In the genomic region with DNA sequence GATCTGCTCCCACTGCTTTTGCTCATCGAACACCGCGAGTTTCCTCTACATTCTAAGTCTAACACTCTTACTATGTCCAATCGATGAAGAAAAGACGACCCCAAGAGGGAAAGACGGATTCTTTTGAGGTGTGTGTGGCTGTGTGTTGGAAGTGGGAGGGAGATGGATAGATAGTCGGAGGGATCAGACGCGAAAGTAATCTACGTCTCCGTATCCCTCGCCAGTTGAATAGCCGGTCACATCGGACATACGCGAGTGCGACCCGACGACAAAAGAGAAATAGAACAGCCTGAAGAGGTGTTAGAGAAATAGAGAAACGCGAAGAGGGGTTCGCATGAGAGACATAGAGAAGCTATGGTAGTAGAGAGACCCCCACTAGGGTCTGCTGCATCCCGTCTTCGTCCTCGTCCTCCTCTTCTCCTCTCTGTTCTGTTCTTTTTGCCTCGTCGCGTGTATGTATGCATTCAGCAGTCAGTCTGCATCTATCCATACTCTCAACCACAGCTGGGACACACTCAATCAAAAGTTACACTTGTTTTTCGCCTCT, we compare ENCODE assay signal across 1 worm cellular context.
TF ChIP-seq lines count a peak whose summit lies in the region.

No protein-coding gene starts in this region.

TF ChIP-seq in whole organism, L4 larva, 104 proteins besides CTCF, POLR2A, EP300 and RAD21 (continued from another document):
- peak in 1 of 2 experiments; percentile 40 for TF ChIP-seq ZK546.5 (tag; optimal IDR thresholded peaks at IDR 0.05; lab: Kevin White, UChicago)
- TF ChIP-seq ceh-28 (tag; optimal IDR thresholded peaks at IDR 0.05; lab: Kevin White, UChicago), result peak; percentile 72
- peak; percentile 53 for TF ChIP-seq lin-39 (tag; optimal IDR thresholded peaks at IDR 0.05; lab: Kevin White, UChicago)
- no peak for TF ChIP-seq Y105C5A.15 (GFP tag; IDR thresholded peaks at IDR 0.05; lab: Robert Waterston, UW)
- peak; percentile 68 for TF ChIP-seq dpl-1 (GFP tag; optimal IDR thresholded peaks at IDR 0.05; lab: Kevin White, UChicago)
- TF ChIP-seq hmg-1.1 (GFP tag; IDR thresholded peaks at IDR 0.05; lab: Robert Waterston, UW), result peak; percentile 98
- TF ChIP-seq lin-13 (GFP tag; optimal IDR thresholded peaks at IDR 0.05; lab: Kevin White, UChicago), result peak; percentile 94
- TF ChIP-seq zip-11 (GFP tag; IDR thresholded peaks at IDR 0.05; lab: Robert Waterston, UW), result no peak
- TF ChIP-seq php-3 (GFP tag; IDR thresholded peaks at IDR 0.05; lab: Robert Waterston, UW), result peak; percentile 46; the same call in 1 of the 2 replicates
- TF ChIP-seq spr-1 (tag; optimal IDR thresholded peaks at IDR 0.05; lab: Kevin White, UChicago), result peak; percentile 88
- TF ChIP-seq Y75B8A.6 (GFP tag; IDR thresholded peaks at IDR 0.05; lab: Robert Waterston, UW), result no peak
- TF ChIP-seq daf-16 (GFP tag; optimal IDR thresholded peaks at IDR 0.05; lab: Kevin White, UChicago), result peak; percentile 27 to 83
- peak; percentile 60 for TF ChIP-seq daf-16 (tag; optimal IDR thresholded peaks at IDR 0.05; lab: Kevin White, UChicago)
- TF ChIP-seq egl-43 (GFP tag; IDR thresholded peaks at IDR 0.05; lab: Robert Waterston, UW), result peak; percentile 94
- peak; percentile 69 for TF ChIP-seq mes-2 (tag; optimal IDR thresholded peaks at IDR 0.05; lab: Kevin White, UChicago; ENCODE audit: poor library complexity, severe bottlenecking)
- TF ChIP-seq F10B5.3 (tag; optimal IDR thresholded peaks at IDR 0.05; lab: Kevin White, UChicago), result peak; percentile 81
- TF ChIP-seq Y48G9A.11 (GFP tag; IDR thresholded peaks at IDR 0.05; lab: Robert Waterston, UW), result no peak; the same call in 1 of the 2 replicates
- peak; percentile 97 for TF ChIP-seq ctbp-1 (GFP tag; IDR thresholded peaks at IDR 0.05; lab: Robert Waterston, UW)
- no peak for TF ChIP-seq ztf-11 (tag; optimal IDR thresholded peaks at IDR 0.05; lab: Kevin White, UChicago)
- TF ChIP-seq cey-2 (tag; optimal IDR thresholded peaks at IDR 0.05; lab: Kevin White, UChicago; ENCODE audit: borderline replicate concordance, insufficient read depth), result peak; percentile 71
- peak; percentile 87 for TF ChIP-seq nhr-77 (tag; optimal IDR thresholded peaks at IDR 0.05; lab: Kevin White, UChicago)
- TF ChIP-seq snpc-1.2 (GFP tag; IDR thresholded peaks at IDR 0.05; lab: Robert Waterston, UW), result 0 out of 2 replicates have a peak, but pooled peaks have one; percentile 12
- peak; percentile 60 for TF ChIP-seq nhr-10 (tag; optimal IDR thresholded peaks at IDR 0.05; lab: Kevin White, UChicago)
- TF ChIP-seq lin-15B (tag; optimal IDR thresholded peaks at IDR 0.05; lab: Kevin White, UChicago), result no peak
- no peak for TF ChIP-seq F49E8.2 (tag; optimal IDR thresholded peaks at IDR 0.05; lab: Kevin White, UChicago; ENCODE audit: borderline replicate concordance)
- TF ChIP-seq mxl-3 (GFP tag; optimal IDR thresholded peaks at IDR 0.05; lab: Kevin White, UChicago), result peak; percentile 93
- TF ChIP-seq nhr-76 (tag; optimal IDR thresholded peaks at IDR 0.05; lab: Kevin White, UChicago), result no peak
- TF ChIP-seq mep-1 (tag; optimal IDR thresholded peaks at IDR 0.05; lab: Kevin White, UChicago), result peak; percentile 97
- peak; percentile 88 for TF ChIP-seq ztf-7 (tag; optimal IDR thresholded peaks at IDR 0.05; lab: Kevin White, UChicago)
- peak; percentile 91 for TF ChIP-seq tra-1 (GFP tag; IDR thresholded peaks at IDR 0.05; lab: Robert Waterston, UW)
- no peak for TF ChIP-seq ceh-44 (GFP tag; IDR thresholded peaks at IDR 0.05; lab: Robert Waterston, UW)
- peak; percentile 91 to 93 for TF ChIP-seq lsy-2 (tag; optimal IDR thresholded peaks at IDR 0.05; lab: Kevin White, UChicago)
- no peak for TF ChIP-seq madf-5 (GFP tag; IDR thresholded peaks at IDR 0.05; lab: Robert Waterston, UW)
- peak; percentile 13 for TF ChIP-seq attf-4 (tag; optimal IDR thresholded peaks at IDR 0.05; lab: Kevin White, UChicago)
- TF ChIP-seq nhr-102 (tag; optimal IDR thresholded peaks at IDR 0.05; lab: Kevin White, UChicago), result peak; percentile 85
- peak; percentile 70 for TF ChIP-seq lin-38 (GFP tag; IDR thresholded peaks at IDR 0.05; lab: Robert Waterston, UW)
- TF ChIP-seq lin-29 (GFP tag; IDR thresholded peaks at IDR 0.05; lab: Robert Waterston, UW), result peak; percentile 78
- no peak for TF ChIP-seq ceh-82 (tag; optimal IDR thresholded peaks at IDR 0.05; lab: Kevin White, UChicago)
- 0 out of 2 replicates have a peak, but pooled peaks have one; percentile 9 for TF ChIP-seq dmd-9 (GFP tag; IDR thresholded peaks at IDR 0.05; lab: Robert Waterston, UW)
- TF ChIP-seq ces-1 (GFP tag; optimal IDR thresholded peaks at IDR 0.05; lab: Kevin White, UChicago), result peak; percentile 69
- TF ChIP-seq lir-3 (tag; optimal IDR thresholded peaks at IDR 0.05; lab: Kevin White, UChicago), result no peak
- TF ChIP-seq T26A8.4 (GFP tag; IDR thresholded peaks at IDR 0.05; lab: Robert Waterston, UW), result peak; percentile 92
- TF ChIP-seq ama-1 (optimal IDR thresholded peaks at IDR 0.05; lab: Kevin White, UChicago), result no peak
- no peak for TF ChIP-seq lim-7 (GFP tag; IDR thresholded peaks at IDR 0.05; lab: Robert Waterston, UW)
- peak; percentile 38 for TF ChIP-seq snpc-4 (tag; optimal IDR thresholded peaks at IDR 0.05; lab: Kevin White, UChicago)
- no peak for TF ChIP-seq daf-12 (tag; optimal IDR thresholded peaks at IDR 0.05; lab: Kevin White, UChicago)
- peak; percentile 62 for TF ChIP-seq fos-1 (tag; optimal IDR thresholded peaks at IDR 0.05; lab: Kevin White, UChicago)
- TF ChIP-seq tag-97 (GFP tag; IDR thresholded peaks at IDR 0.05; lab: Robert Waterston, UW), result no peak
- peak; percentile 56; the same call in 1 of the 2 replicates for TF ChIP-seq mdt-29 (GFP tag; IDR thresholded peaks at IDR 0.05; lab: Robert Waterston, UW)
- TF ChIP-seq pqm-1 (tag; optimal IDR thresholded peaks at IDR 0.05; lab: Kevin White, UChicago), result peak; percentile 54
- no peak for TF ChIP-seq nhr-41 (GFP tag; IDR thresholded peaks at IDR 0.05; lab: Robert Waterston, UW)
- no peak for TF ChIP-seq unc-130 (GFP tag; optimal IDR thresholded peaks at IDR 0.05; lab: Kevin White, UChicago)
- TF ChIP-seq nhr-28 (tag; optimal IDR thresholded peaks at IDR 0.05; lab: Kevin White, UChicago), result peak; percentile 94
- TF ChIP-seq egl-27 (tag; optimal IDR thresholded peaks at IDR 0.05; lab: Kevin White, UChicago), result no peak
